Worm (Caenorhabditis elegans) whole organism, midembryonic: ENCODE data around the gene apt-9.

Experiments used
- ztf-23 ChIP-seq: fragments of 200-800 bp; sonication (Bioruptor generic); IDR thresholded peaks from 2 replicates; pipeline ENCODE4 v1.3.6; 2022; ENCODE audit warnings: missing genetic modification reagents, missing genetic modification characterization, missing compliant biosample characterization
- ztf-29 ChIP-seq: fragments of 200-800 bp; sonication (Bioruptor generic); IDR thresholded peaks from 2 replicates; pipeline ENCODE4 v1.3.6; 2022; ENCODE audit warnings: missing genetic modification reagents, missing genetic modification characterization, missing compliant biosample characterization

- TF ChIP-seq ztf-29 (GFP tag; lab: Robert Waterston, UW) = peak; percentile 69
- peak; percentile 93 for TF ChIP-seq ztf-23 (GFP tag; lab: Robert Waterston, UW)
These were observed 25.8 kb downstream of the apt-9 start for ce11 chrX:11093985-11094593.
